Fruit fly (Drosophila melanogaster): Measurements from ENCODE around the gene CG2991.

dm6 chr2L:2886226-2886569 lies 29.2 kb downstream of the CG2991 start:
- TF ChIP-seq Jarid2 (GFP tag; optimal IDR thresholded peaks at IDR 0.05) (no peak), gcm (GFP tag; optimal IDR thresholded peaks at IDR 0.05) (no peak), MBD-R2 (GFP tag; IDR thresholded peaks at IDR 0.05) (no peak), sr (GFP tag; IDR thresholded peaks at IDR 0.05) (no peak), zf30C (GFP tag; optimal IDR thresholded peaks at IDR 0.05) (no peak), Dip3 (GFP tag; optimal IDR thresholded peaks at IDR 0.05) (no peak), Bteb2 (GFP tag; optimal IDR thresholded peaks at IDR 0.05) (no peak), D (optimal IDR thresholded peaks at IDR 0.05) (no peak), D (GFP tag; optimal IDR thresholded peaks at IDR 0.05) (no peak), CG31224 (GFP tag; IDR thresholded peaks at IDR 0.05) (no peak), ash1 (GFP tag; optimal IDR thresholded peaks at IDR 0.05) (no peak), phol (tag; optimal IDR thresholded peaks at IDR 0.05) (no peak), ewg (GFP tag; optimal IDR thresholded peaks at IDR 0.05) (no peak)

All from whole organism, embryonic.